Worm (Caenorhabditis elegans): ENCODE results near the gene ift-81.

ift-81 gene

DNA sequence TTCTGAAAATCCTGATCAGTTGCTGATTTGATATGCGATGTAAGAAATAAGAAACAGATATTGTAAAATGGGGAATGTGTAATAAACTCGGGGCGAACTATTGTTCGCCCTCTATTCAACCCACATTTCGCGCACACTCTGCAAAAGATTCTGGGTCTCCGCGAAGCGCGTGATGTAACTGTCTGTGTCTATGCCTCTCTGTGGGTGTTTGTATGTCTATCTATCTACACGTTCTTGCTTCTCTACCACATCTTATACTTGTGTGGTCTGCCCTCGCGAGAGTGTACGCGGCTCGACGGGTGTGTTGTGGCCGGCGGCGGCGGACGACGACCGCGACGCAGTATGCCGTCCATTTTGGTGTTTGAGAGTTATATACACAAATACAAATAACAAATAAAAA lies 38.1 kb downstream of the ift-81 start (continued):
- TF ChIP-seq fkh-8 (tag; optimal IDR thresholded peaks at IDR 0.05): peak; percentile 64
- no peak for TF ChIP-seq sup-37 (GFP tag; optimal IDR thresholded peaks at IDR 0.05)
- peak; percentile 25 for TF ChIP-seq hpl-2 (GFP tag; optimal IDR thresholded peaks at IDR 0.05)
- TF ChIP-seq xbp-1 (tag; optimal IDR thresholded peaks at IDR 0.05): peak; percentile 45
- TF ChIP-seq nhr-20 (tag; optimal IDR thresholded peaks at IDR 0.05): peak; percentile 64
- TF ChIP-seq zag-1 (tag; optimal IDR thresholded peaks at IDR 0.05): no peak
- TF ChIP-seq snu-23 (GFP tag; optimal IDR thresholded peaks at IDR 0.05): peak; percentile 67
- TF ChIP-seq C34B4.2 (tag; optimal IDR thresholded peaks at IDR 0.05): no peak
- peak; percentile 72 for TF ChIP-seq mep-1 (tag; optimal IDR thresholded peaks at IDR 0.05)
- no peak for TF ChIP-seq nhr-11 (tag; optimal IDR thresholded peaks at IDR 0.05)
- TF ChIP-seq efl-1 (optimal IDR thresholded peaks at IDR 0.05): peak in 1 of 2 experiments; percentile 48
- peak; percentile 2 to 20 for TF ChIP-seq efl-1 (GFP tag; optimal IDR thresholded peaks at IDR 0.05 in 1 of 2)
- peak; percentile 53 for TF ChIP-seq rnt-1 (tag; optimal IDR thresholded peaks at IDR 0.05)
- TF ChIP-seq skn-1 (tag; optimal IDR thresholded peaks at IDR 0.05): peak; percentile 29
- peak; percentile 12 for TF ChIP-seq egl-13 (tag; optimal IDR thresholded peaks at IDR 0.05)
- no peak for TF ChIP-seq vab-15 (tag; optimal IDR thresholded peaks at IDR 0.05)

DNA sequence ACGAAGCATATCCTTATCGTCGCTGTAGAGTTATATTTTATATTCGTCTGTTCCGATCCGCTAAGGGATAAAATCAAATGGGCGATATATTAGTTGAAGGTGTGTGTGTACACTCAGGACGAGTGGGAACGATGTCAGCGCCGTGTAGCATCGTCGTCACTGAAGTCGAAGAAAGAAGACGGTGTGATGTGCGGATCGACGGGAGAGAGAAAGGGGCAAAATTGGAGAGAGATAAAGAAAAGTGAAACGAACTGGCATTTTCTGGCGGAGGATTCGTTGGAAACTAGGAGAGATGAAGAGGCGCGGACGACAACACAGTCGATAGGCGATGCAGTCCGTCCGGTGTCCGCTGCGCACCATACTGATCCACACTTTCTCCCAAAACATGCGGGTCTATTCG lies 39.6 kb downstream of the ift-81 start, which contains the start of gene C26B9.3:
TSS of gene C26B9.3 (plus strand) at position 343 of the 400 bp plus-strand sequence.
- TF ChIP-seq ceh-63 (GFP tag; optimal IDR thresholded peaks at IDR 0.05): no peak
- TF ChIP-seq lin-14 (GFP tag; optimal IDR thresholded peaks at IDR 0.05): peak; percentile 3
- TF ChIP-seq mep-1 (tag; optimal IDR thresholded peaks at IDR 0.05): peak; percentile 25
- TF ChIP-seq fkh-4 (tag; optimal IDR thresholded peaks at IDR 0.05; ENCODE audit: borderline replicate concordance): no peak
- TF ChIP-seq blmp-1 (tag; optimal IDR thresholded peaks at IDR 0.05): peak; percentile 98

DNA sequence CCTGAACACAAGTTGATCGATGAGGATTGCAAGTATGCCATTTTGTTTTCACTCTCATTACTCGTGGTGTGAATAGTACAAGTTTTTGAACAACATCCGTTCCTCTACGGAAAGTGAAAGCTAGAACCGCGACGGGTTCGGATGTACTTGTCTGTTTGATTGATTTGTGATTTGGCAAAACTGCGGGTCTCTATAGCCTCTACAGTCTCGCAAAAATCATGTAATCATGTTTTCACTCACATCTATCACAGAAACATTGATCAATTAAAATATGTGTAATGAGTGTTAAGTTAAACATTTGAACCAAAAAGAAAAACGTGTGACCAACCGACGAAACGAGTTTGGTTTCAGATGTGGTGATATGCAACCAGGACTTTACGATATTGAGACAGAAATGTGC lies 41.0 kb downstream of the ift-81 start:
- peak; percentile 92 for TF ChIP-seq blmp-1 (tag; optimal IDR thresholded peaks at IDR 0.05)
- peak; percentile 68 for TF ChIP-seq nhr-85 (tag)
- no peak for TF ChIP-seq nhr-77 (tag; optimal IDR thresholded peaks at IDR 0.05)

DNA sequence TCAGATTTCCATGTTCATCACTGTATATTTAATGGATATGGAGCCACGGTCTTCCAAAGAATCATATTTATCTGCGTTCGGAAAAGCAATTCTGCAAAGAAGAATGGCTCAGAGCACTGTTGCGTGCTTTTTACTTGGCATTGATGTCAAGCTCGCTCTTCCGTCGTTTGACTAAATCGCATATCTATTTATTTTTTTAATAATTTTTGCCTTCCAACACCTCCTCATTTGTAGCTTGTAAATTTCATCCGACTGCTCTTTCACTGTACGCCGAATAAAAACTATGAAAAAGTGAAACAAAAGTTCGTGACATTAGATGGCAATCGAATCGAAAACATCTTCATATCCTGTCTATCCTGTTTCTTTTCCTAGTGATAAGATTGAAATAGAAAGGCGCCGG lies 41.5 kb downstream of the ift-81 start, which contains the start of gene C26B9.2:
TSS of gene C26B9.2 (plus strand) at position 301 of the 400 bp plus-strand sequence.
- TF ChIP-seq snpc-4 (tag; optimal IDR thresholded peaks at IDR 0.05): no peak
- no peak for TF ChIP-seq C04F5.9 (tag; optimal IDR thresholded peaks at IDR 0.05)
- no peak for TF ChIP-seq snu-23 (GFP tag; optimal IDR thresholded peaks at IDR 0.05)
- TF ChIP-seq ets-5 (GFP tag; IDR thresholded peaks at IDR 0.05): no peak
- peak; percentile 43 for TF ChIP-seq blmp-1 (tag; optimal IDR thresholded peaks at IDR 0.05)

DNA sequence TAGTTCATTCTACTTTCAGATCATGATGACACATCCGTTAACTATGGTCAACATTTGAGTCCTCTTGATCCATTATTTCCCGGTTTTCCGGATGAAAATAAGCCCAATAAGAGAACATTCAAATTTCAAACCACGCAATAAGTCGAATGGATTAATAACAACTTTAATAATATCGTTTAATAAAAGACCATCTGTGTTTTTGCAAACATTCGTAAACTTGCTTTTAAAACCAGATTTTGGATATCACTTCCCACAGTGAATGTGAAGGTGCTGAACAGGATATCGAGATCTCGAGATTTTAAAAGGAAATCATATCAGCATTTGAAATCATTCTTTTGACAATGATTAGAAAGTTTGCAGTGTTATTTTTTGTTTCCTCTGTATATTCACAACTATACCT lies 43.6 kb downstream of the ift-81 start, which contains the start of gene C26B9.7:
TSS of gene C26B9.7 (plus strand) at position 301 of the 400 bp plus-strand sequence.
- TF ChIP-seq nhr-76 (tag; optimal IDR thresholded peaks at IDR 0.05): no peak
- TF ChIP-seq dpl-1 (GFP tag; optimal IDR thresholded peaks at IDR 0.05): no peak

ce11 chrX:5344287-5344686 lies 45.9 kb downstream of the ift-81 start, which contains the start of gene C26B9.1:
Gene C26B9.1, plus strand, starts transcription at chrX:5344587.
- TF ChIP-seq lsy-2 (tag; optimal IDR thresholded peaks at IDR 0.05) (no peak), zag-1 (tag; optimal IDR thresholded peaks at IDR 0.05) (no peak), ama-1 (optimal IDR thresholded peaks at IDR 0.05) (no peak), tlp-1 (tag; optimal IDR thresholded peaks at IDR 0.05) (no peak), snpc-4 (tag; optimal IDR thresholded peaks at IDR 0.05) (no peak), lin-39 (tag; optimal IDR thresholded peaks at IDR 0.05) (no peak), F16B12.6 (tag; optimal IDR thresholded peaks at IDR 0.05) (peak; percentile 76), efl-1 (optimal IDR thresholded peaks at IDR 0.05) (no peak), efl-1 (GFP tag; optimal IDR thresholded peaks at IDR 0.05 in 1 of 2) (no peak)

ce11 chrX:5346303-5346702 lies 47.9 kb downstream of the ift-81 start:
- TF ChIP-seq elt-2 (tag; optimal IDR thresholded peaks at IDR 0.05) (peak; percentile 0), unc-62 (GFP tag; optimal IDR thresholded peaks at IDR 0.05) (no peak), jun-1 (tag; optimal IDR thresholded peaks at IDR 0.05) (no peak), nhr-237 (tag; optimal IDR thresholded peaks at IDR 0.05) (no peak), unc-30 (tag; optimal IDR thresholded peaks at IDR 0.05) (no peak), egl-27 (tag; optimal IDR thresholded peaks at IDR 0.05) (no peak), ceh-63 (GFP tag; optimal IDR thresholded peaks at IDR 0.05) (no peak), nhr-19 (GFP tag; conservative IDR thresholded peaks at IDR 0.05) (no peak), fkh-4 (tag; optimal IDR thresholded peaks at IDR 0.05; ENCODE audit: borderline replicate concordance) (no peak), sup-37 (GFP tag; optimal IDR thresholded peaks at IDR 0.05) (no peak), rnt-1 (tag; optimal IDR thresholded peaks at IDR 0.05) (no peak), efl-1 (optimal IDR thresholded peaks at IDR 0.05) (no peak), efl-1 (GFP tag; optimal IDR thresholded peaks at IDR 0.05 in 1 of 2) (peak in 1 of 2 experiments; percentile 62), isw-1 (GFP tag; IDR thresholded peaks at IDR 0.05) (no peak), ceh-82 (tag; optimal IDR thresholded peaks at IDR 0.05) (no peak), sox-4 (tag; optimal IDR thresholded peaks at IDR 0.05) (no peak)

Measured in whole organism, L1 larva.